Fruit fly (Drosophila melanogaster) whole organism, embryonic: ENCODE results near the gene CG42798.
A peak's percentile ranks its signal among the peaks of the same experiment; 100 is the strongest.

Source experiments
- Aef1 ChIP-seq: fragments of 200-800 bp; sonication (Bioruptor generic); IDR thresholded peaks from 3 replicates; pipeline ENCODE4 v1.3.6; 2022; ENCODE audit warnings: missing biosample characterization, missing genetic modification characterization
- Awh ChIP-seq: fragments of 200-800 bp; sonication (Bioruptor generic); IDR thresholded peaks from 2 replicates; pipeline ENCODE4, ENCODE4 v1.3.6; 2022; ENCODE audit warnings: missing biosample characterization, missing genetic modification characterization
- CG10321 ChIP-seq: fragments of 200-800 bp; sonication (Bioruptor generic); IDR thresholded peaks from 2 replicates; pipeline ENCODE4 v1.3.6; 2022; ENCODE audit warnings: missing biosample characterization, missing genetic modification characterization
- CG11560 ChIP-seq: fragments of 200-800 bp; sonication (Bioruptor generic); IDR thresholded peaks from 3 replicates; pipeline ENCODE4 v1.3.6; 2022; ENCODE audit warnings: missing biosample characterization, missing genetic modification characterization
- CG11696 ChIP-seq: fragments of 200-800 bp; sonication (Bioruptor generic); IDR thresholded peaks from 2 replicates; pipeline ENCODE4 v1.3.6; 2022; ENCODE audit warnings: missing biosample characterization, missing genetic modification characterization
- CG15269 ChIP-seq: fragments of 200-800 bp; sonication (Bioruptor generic); optimal IDR thresholded peaks from 2 replicates; lab custom pipeline; 2018; ENCODE audit warnings: missing biosample characterization, mild to moderate bottlenecking, missing genetic modification characterization, moderate library complexity
- CG17186 ChIP-seq: fragments of 200-800 bp; sonication (Bioruptor generic); optimal IDR thresholded peaks from 3 replicates; lab custom pipeline; 2017; ENCODE audit warnings: missing biosample characterization, missing genetic modification reagents, missing genetic modification characterization
- CG17912 ChIP-seq: fragments of 200-800 bp; sonication (Bioruptor generic); optimal IDR thresholded peaks from 2 replicates; lab custom pipeline; 2018; ENCODE audit warnings: missing biosample characterization, mild to moderate bottlenecking, missing genetic modification characterization
- CG1792 ChIP-seq: fragments of 200-800 bp; sonication (Bioruptor generic); optimal IDR thresholded peaks from 2 replicates; lab custom pipeline; 2016; ENCODE audit warnings: missing biosample characterization, missing genetic modification characterization
- CG18476 ChIP-seq: fragments of 200-800 bp; sonication (Bioruptor generic); optimal IDR thresholded peaks from 2 replicates; lab custom pipeline; 2016; ENCODE audit warnings: missing biosample characterization, mild to moderate bottlenecking, missing genetic modification characterization
- CG30431 ChIP-seq: fragments of 200-800 bp; sonication (Bioruptor generic); optimal IDR thresholded peaks from 2 replicates; lab custom pipeline; 2017; ENCODE audit warnings: missing biosample characterization, missing genetic modification characterization
- CG31224 ChIP-seq: fragments of 200-800 bp; sonication (Bioruptor generic); IDR thresholded peaks from 2 replicates; pipeline ENCODE4 v1.3.6; 2022; ENCODE audit warnings: missing biosample characterization, missing genetic modification characterization
- CG34376 ChIP-seq: fragments of 200-800 bp; sonication (Bioruptor generic); optimal IDR thresholded peaks from 2 replicates; lab custom pipeline; 2018; ENCODE audit warnings: missing biosample characterization, mild to moderate bottlenecking, missing genetic modification characterization
- CG42726 ChIP-seq: fragments of 200-800 bp; sonication (Bioruptor generic); IDR thresholded peaks from 2 replicates; pipeline ENCODE4 v1.3.6; 2022; ENCODE audit warnings: missing biosample characterization, missing genetic modification characterization; ENCODE audit not compliant: partially characterized antibody
- CG6813 ChIP-seq: fragments of 200-800 bp; sonication (Bioruptor generic); optimal IDR thresholded peaks from 2 replicates; lab custom pipeline; 2017; ENCODE audit warnings: missing biosample characterization, missing genetic modification characterization, mild to moderate bottlenecking, moderate library complexity, missing genetic modification reagents
- CG7372 ChIP-seq: fragments of 200-800 bp; sonication (Bioruptor generic); IDR thresholded peaks from 2 replicates; pipeline ENCODE4 v1.3.6; 2022; ENCODE audit warnings: missing biosample characterization, missing genetic modification characterization
- CG7839 ChIP-seq: fragments of 200-800 bp; sonication (Bioruptor generic); optimal IDR thresholded peaks from 3 replicates; lab custom pipeline; 2018; ENCODE audit warnings: missing biosample characterization, mild to moderate bottlenecking, missing genetic modification characterization, moderate library complexity
- CG9727 ChIP-seq: fragments of 200-800 bp; sonication (Bioruptor generic); optimal IDR thresholded peaks from 3 replicates; lab custom pipeline; 2017; ENCODE audit warnings: missing biosample characterization, mild to moderate bottlenecking, missing genetic modification characterization
- Deaf1 ChIP-seq: fragments of 200-800 bp; optimal IDR thresholded peaks from 3 replicates; lab custom pipeline; 2019; ENCODE audit warnings: missing biosample characterization, mild to moderate bottlenecking, missing genetic modification characterization, moderate library complexity
- Dek ChIP-seq: fragments of 200-800 bp; sonication (Bioruptor generic); optimal IDR thresholded peaks from 3 replicates; lab custom pipeline; 2019; ENCODE audit warnings: missing biosample characterization, mild to moderate bottlenecking, missing genetic modification characterization, moderate library complexity
- Dll ChIP-seq: fragments of 200-800 bp; sonication (Bioruptor generic); IDR thresholded peaks from 4 replicates; pipeline ENCODE4 v1.3.6; 2022; ENCODE audit warnings: missing biosample characterization, missing genetic modification characterization; ENCODE audit not compliant: partially characterized antibody
- Fer1 ChIP-seq: fragments of 200-800 bp; sonication (Bioruptor generic); optimal IDR thresholded peaks from 2 replicates; lab custom pipeline; 2017; ENCODE audit warnings: missing biosample characterization, mild to moderate bottlenecking, missing genetic modification characterization
- Hmr ChIP-seq: fragments of 200-800 bp; sonication (Bioruptor generic); optimal IDR thresholded peaks from 3 replicates; lab custom pipeline; 2017; ENCODE audit warnings: mild to moderate bottlenecking, missing biosample characterization, missing genetic modification reagents, missing genetic modification characterization
- Hr3 ChIP-seq: fragments of 200-800 bp; sonication (Bioruptor generic); optimal IDR thresholded peaks from 3 replicates; lab custom pipeline; 2016; ENCODE audit warnings: missing biosample characterization, missing genetic modification characterization
- Med ChIP-seq: fragments of 200-800 bp; sonication (Bioruptor generic); peaks from one replicate; lab custom pipeline; 2016; ENCODE audit warnings: missing biosample characterization, missing genetic modification characterization, mild to moderate bottlenecking, inconsistent platforms, moderate library complexity
- Mes4 ChIP-seq: fragments of 200-800 bp; sonication (Bioruptor generic); optimal IDR thresholded peaks from 2 replicates; lab custom pipeline; 2016; ENCODE audit warnings: missing biosample characterization, missing genetic modification characterization
- NfI ChIP-seq: fragments of 200-800 bp; sonication (Bioruptor generic); optimal IDR thresholded peaks from 3 replicates; lab custom pipeline; 2018; ENCODE audit warnings: missing biosample characterization, mild to moderate bottlenecking, missing genetic modification characterization, moderate library complexity
- PHDP ChIP-seq: fragments of 200-800 bp; sonication (Bioruptor generic); optimal IDR thresholded peaks from 3 replicates; lab custom pipeline; 2018; ENCODE audit warnings: missing biosample characterization, mild to moderate bottlenecking, missing genetic modification characterization, moderate library complexity
- Sox100B ChIP-seq: fragments of 200-800 bp; sonication (Bioruptor generic); optimal IDR thresholded peaks from 3 replicates; lab custom pipeline; 2018; ENCODE audit warnings: missing biosample characterization, mild to moderate bottlenecking, missing genetic modification characterization
- Xrp1 ChIP-seq: fragments of 200-800 bp; sonication (Bioruptor generic); IDR thresholded peaks from 2 replicates; pipeline ENCODE4 v1.3.6; 2022; ENCODE audit warnings: missing biosample characterization, missing genetic modification characterization
- YL-1 ChIP-seq: fragments of 200-800 bp; sonication (Bioruptor generic); optimal IDR thresholded peaks from 3 replicates; lab custom pipeline; 2017; ENCODE audit warnings: missing biosample characterization, mild to moderate bottlenecking, missing genetic modification characterization
- ac ChIP-seq: fragments of 200-800 bp; sonication (Bioruptor generic); optimal IDR thresholded peaks from 3 replicates; lab custom pipeline; 2017; ENCODE audit warnings: missing biosample characterization, mild to moderate bottlenecking, missing genetic modification characterization
- amos ChIP-seq: fragments of 200-800 bp; sonication (Bioruptor generic); IDR thresholded peaks from 2 replicates; pipeline ENCODE4 v1.3.6; 2022; ENCODE audit warnings: missing biosample characterization, missing genetic modification characterization; ENCODE audit not compliant: partially characterized antibody
- ato ChIP-seq: fragments of 200-800 bp; sonication (Bioruptor generic); IDR thresholded peaks from 2 replicates; pipeline ENCODE4 v1.3.6; 2022; ENCODE audit warnings: missing biosample characterization, missing genetic modification characterization; ENCODE audit not compliant: partially characterized antibody
- crp ChIP-seq, 2 experiments: fragments of 200-800 bp; sonication (Bioruptor generic); optimal IDR thresholded peaks; 2 replicates in 1 of 2; 3 replicates in 1 of 2; lab custom pipeline; 2017; ENCODE audit warnings: missing biosample characterization in 2 of 2, missing genetic modification characterization in 2 of 2, mild to moderate bottlenecking in 1 of 2, moderate library complexity in 1 of 2
- dati ChIP-seq: fragments of 200-800 bp; sonication (Bioruptor generic); IDR thresholded peaks from 2 replicates; pipeline ENCODE4 v1.3.6; 2022; ENCODE audit warnings: missing biosample characterization, missing genetic modification characterization
- dmrt99B ChIP-seq: fragments of 200-800 bp; sonication (Bioruptor generic); optimal IDR thresholded peaks from 2 replicates; lab custom pipeline; 2018; ENCODE audit warnings: missing biosample characterization, mild to moderate bottlenecking, missing genetic modification characterization, moderate library complexity
- dysf ChIP-seq: fragments of 200-800 bp; sonication (Bioruptor generic); IDR thresholded peaks from 3 replicates; pipeline ENCODE4 v1.3.6; 2022; ENCODE audit warnings: missing biosample characterization, missing genetic modification characterization
- fd96Cb ChIP-seq: fragments of 200-800 bp; sonication (Bioruptor generic); optimal IDR thresholded peaks from 2 replicates; lab custom pipeline; 2018; ENCODE audit warnings: missing biosample characterization, mild to moderate bottlenecking, missing genetic modification characterization, moderate library complexity
- fu2 ChIP-seq: fragments of 200-800 bp; sonication (Bioruptor generic); optimal IDR thresholded peaks from 2 replicates; lab custom pipeline; 2016; ENCODE audit warnings: missing biosample characterization, missing genetic modification characterization
- gem ChIP-seq: fragments of 200-800 bp; sonication (Bioruptor generic); optimal IDR thresholded peaks from 2 replicates; lab custom pipeline; 2019; ENCODE audit warnings: missing biosample characterization, mild to moderate bottlenecking, missing genetic modification characterization, moderate library complexity
- ind ChIP-seq: fragments of 200-800 bp; sonication (Bioruptor generic); optimal IDR thresholded peaks from 3 replicates; lab custom pipeline; 2016; ENCODE audit warnings: missing biosample characterization, missing genetic modification characterization
- inv ChIP-seq: fragments of 200-800 bp; sonication (Bioruptor generic); IDR thresholded peaks from 2 replicates; pipeline ENCODE4 v1.3.6; 2022; ENCODE audit warnings: missing biosample characterization, missing genetic modification characterization; ENCODE audit not compliant: partially characterized antibody
- mam ChIP-seq: fragments of 200-800 bp; sonication (Bioruptor generic); optimal IDR thresholded peaks from 3 replicates; lab custom pipeline; 2016; ENCODE audit warnings: missing biosample characterization, missing genetic modification characterization
- nerfin-2 ChIP-seq: fragments of 200-800 bp; sonication (Bioruptor generic); IDR thresholded peaks from 2 replicates; pipeline ENCODE4 v1.3.6; 2022; ENCODE audit warnings: missing biosample characterization, missing genetic modification characterization; ENCODE audit not compliant: partially characterized antibody
- org-1 ChIP-seq: fragments of 200-800 bp; sonication (Bioruptor generic); optimal IDR thresholded peaks from 2 replicates; lab custom pipeline; 2017; ENCODE audit warnings: missing biosample characterization, missing genetic modification characterization
- sug ChIP-seq: fragments of 200-800 bp; optimal IDR thresholded peaks from 2 replicates; lab custom pipeline; 2019; ENCODE audit warnings: missing biosample characterization, mild to moderate bottlenecking, missing genetic modification characterization, moderate library complexity
- tio ChIP-seq: fragments of 200-800 bp; sonication (Bioruptor generic); optimal IDR thresholded peaks from 2 replicates; lab custom pipeline; 2017; ENCODE audit warnings: missing biosample characterization, missing genetic modification characterization, inconsistent platforms
- twi ChIP-seq: fragments of 200-800 bp; optimal IDR thresholded peaks from 2 replicates; lab custom pipeline; 2019; ENCODE audit warnings: missing biosample characterization, mild to moderate bottlenecking, missing genetic modification characterization, moderate library complexity
- tx ChIP-seq: fragments of 200-800 bp; sonication (Bioruptor generic); optimal IDR thresholded peaks from 2 replicates; lab custom pipeline; 2016; ENCODE audit warnings: missing biosample characterization, missing genetic modification characterization
- unc-4 ChIP-seq: fragments of 200-800 bp; sonication (Bioruptor generic); IDR thresholded peaks from 2 replicates; pipeline ENCODE4 v1.3.6; 2022; ENCODE audit warnings: missing biosample characterization, missing genetic modification characterization; ENCODE audit not compliant: partially characterized antibody

CG42798 gene

DNA sequence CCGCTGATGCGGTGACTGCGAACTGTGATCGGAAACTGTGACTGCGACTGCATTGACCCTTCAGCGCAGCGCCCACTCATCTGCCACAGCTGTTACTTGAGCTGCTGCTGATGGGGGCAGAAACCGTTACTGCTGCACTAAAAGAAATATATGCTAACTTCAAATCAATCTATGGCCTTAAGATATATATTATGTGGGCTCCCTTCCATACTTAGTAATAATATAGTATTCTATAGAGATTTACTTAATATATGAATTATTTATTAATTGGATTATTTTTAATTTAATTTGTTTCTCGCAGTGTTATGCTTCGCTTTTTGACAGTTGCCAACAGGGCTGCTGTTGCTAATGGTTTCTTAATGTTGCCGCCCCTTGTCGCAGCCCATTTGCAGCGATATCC, 27.4 kb upstream of the CG42798 start (continued):
- TF ChIP-seq ind (GFP tag; lab: Kevin White, UChicago), result no peak
- TF ChIP-seq Deaf1 (tag; lab: Kevin White, UChicago), result no peak
- no peak for TF ChIP-seq unc-4 (GFP tag; lab: Robert Waterston, UW)
- no peak for TF ChIP-seq Hmr (GFP tag; lab: Kevin White, UChicago)
- peak; percentile 35 for TF ChIP-seq CG7839 (tag; lab: Kevin White, UChicago)
- no peak for TF ChIP-seq CG34376 (GFP tag; lab: Kevin White, UChicago)
- TF ChIP-seq CG6813 (GFP tag; lab: Kevin White, UChicago), result no peak
- no peak for TF ChIP-seq Med (GFP tag; lab: Kevin White, UChicago)
- no peak for TF ChIP-seq CG11696
- no peak for TF ChIP-seq Fer1 (GFP tag; lab: Kevin White, UChicago)
- no peak for TF ChIP-seq PHDP
- TF ChIP-seq fd96Cb (tag; lab: Kevin White, UChicago), result peak; percentile 10
- no peak for TF ChIP-seq CG31224 (GFP tag; lab: Robert Waterston, UW)
- no peak for TF ChIP-seq YL-1 (GFP tag; lab: Kevin White, UChicago)
- no peak for TF ChIP-seq Hr3 (GFP tag; lab: Kevin White, UChicago)
- peak; percentile 37 for TF ChIP-seq dmrt99B
- no peak for TF ChIP-seq CG15269 (tag; lab: Kevin White, UChicago)
- no peak for TF ChIP-seq twi (tag; lab: Kevin White, UChicago)
- no peak for TF ChIP-seq Awh (GFP tag; lab: Robert Waterston, UW)
- TF ChIP-seq Mes4 (GFP tag; lab: Kevin White, UChicago), result no peak
- TF ChIP-seq Xrp1, result peak; percentile 45
- TF ChIP-seq CG11560 (tag; lab: Robert Waterston, UW), result 0 out of 3 replicates have a peak, but pooled peaks have one; percentile 5
- TF ChIP-seq org-1 (GFP tag; lab: Kevin White, UChicago), result no peak
- TF ChIP-seq CG42726 (GFP tag; lab: Robert Waterston, UW), result no peak
- no peak for TF ChIP-seq fu2
- TF ChIP-seq dati (GFP tag; lab: Robert Waterston, UW), result no peak
- TF ChIP-seq CG30431 (GFP tag; lab: Kevin White, UChicago), result no peak
- no peak for TF ChIP-seq tx (GFP tag; lab: Kevin White, UChicago)
- no peak for TF ChIP-seq CG17186 (GFP tag; lab: Kevin White, UChicago)
- no peak for TF ChIP-seq CG10321
- TF ChIP-seq CG18476, result no peak
- TF ChIP-seq Sox100B (GFP tag; lab: Kevin White, UChicago), result no peak
- no peak for TF ChIP-seq mam (GFP tag; lab: Kevin White, UChicago)
- TF ChIP-seq crp (GFP tag; optimal IDR thresholded peaks at IDR 0.05; lab: Kevin White, UChicago), result no peak
- no peak for TF ChIP-seq ato (GFP tag; lab: Robert Waterston, UW)
- TF ChIP-seq CG9727, result no peak
- TF ChIP-seq dysf (GFP tag; lab: Robert Waterston, UW), result peak; percentile 46; the same call in 2 of the 3 replicates
- peak; percentile 45 for TF ChIP-seq gem (tag; lab: Kevin White, UChicago)
- TF ChIP-seq CG1792 (GFP tag; lab: Kevin White, UChicago), result no peak
- no peak for TF ChIP-seq ac (GFP tag; lab: Kevin White, UChicago)
- no peak for TF ChIP-seq CG7372 (GFP tag; lab: Robert Waterston, UW)
- TF ChIP-seq CG17912 (GFP tag; lab: Kevin White, UChicago), result no peak
- TF ChIP-seq inv (GFP tag; lab: Robert Waterston, UW), result no peak
- TF ChIP-seq sug, result no peak
- no peak for TF ChIP-seq Dll
- no peak for TF ChIP-seq nerfin-2
- TF ChIP-seq Dek (tag; lab: Kevin White, UChicago), result no peak
- no peak for TF ChIP-seq amos (GFP tag; lab: Robert Waterston, UW)
- TF ChIP-seq NfI (GFP tag; lab: Kevin White, UChicago), result no peak
- TF ChIP-seq Aef1 (GFP tag; lab: Robert Waterston, UW), result no peak
- TF ChIP-seq tio, result no peak
